Worm (Caenorhabditis elegans) whole organism, midembryonic: ENCODE results near the gene his-71.

ENCODE experiments used
- T22C8.4 ChIP-seq: fragments of 200-800 bp; sonication (Bioruptor generic); IDR thresholded peaks from 2 replicates; pipeline ENCODE4 v1.3.6; 2022; ENCODE audit warnings: missing genetic modification characterization, missing compliant biosample characterization
- cog-1 ChIP-seq: sonication (generic microtip); optimal IDR thresholded peaks from 2 replicates; lab custom pipeline; 2016; ENCODE audit warnings: missing genetic modification characterization, missing compliant biosample characterization
- flt-1 ChIP-seq: fragments of 200-800 bp; sonication (Bioruptor generic); IDR thresholded peaks from 2 replicates; pipeline ENCODE4 v1.3.6; 2022; ENCODE audit warnings: missing genetic modification characterization, missing compliant biosample characterization
- klf-2 ChIP-seq: fragments of 200-800 bp; sonication (Bioruptor generic); conservative IDR thresholded peaks from 2 replicates; pipeline ENCODE4 v1.3.6; 2022; ENCODE audit warnings: missing genetic modification reagents, missing genetic modification characterization, missing compliant biosample characterization
- med-1 ChIP-seq: sonication (generic microtip); optimal IDR thresholded peaks from 2 replicates; lab custom pipeline; 2017; ENCODE audit warnings: missing genetic modification characterization, mild to moderate bottlenecking, missing compliant biosample characterization, antibody characterized with exemption, missing genetic modification reagents; ENCODE audit not compliant: insufficient read depth
- ref-1 ChIP-seq: fragments of 200-800 bp; sonication (Bioruptor generic); conservative IDR thresholded peaks from 2 replicates; pipeline ENCODE4 v1.3.6; 2022; ENCODE audit warnings: missing genetic modification reagents, missing genetic modification characterization, missing compliant biosample characterization
- tab-1 ChIP-seq: fragments of 200-800 bp; sonication (Bioruptor generic); IDR thresholded peaks from 2 replicates; pipeline ENCODE4 v1.3.6; 2022; ENCODE audit warnings: missing genetic modification characterization, missing compliant biosample characterization
- ztf-23 ChIP-seq: fragments of 200-800 bp; sonication (Bioruptor generic); IDR thresholded peaks from 2 replicates; pipeline ENCODE4 v1.3.6; 2022; ENCODE audit warnings: missing genetic modification reagents, missing genetic modification characterization, missing compliant biosample characterization
- ztf-29 ChIP-seq: fragments of 200-800 bp; sonication (Bioruptor generic); IDR thresholded peaks from 2 replicates; pipeline ENCODE4 v1.3.6; 2022; ENCODE audit warnings: missing genetic modification reagents, missing genetic modification characterization, missing compliant biosample characterization

- TF ChIP-seq cog-1 (tag; lab: Kevin White, UChicago) = no peak
- no peak for TF ChIP-seq med-1 (GFP tag; lab: Kevin White, UChicago)
- TF ChIP-seq ref-1 (GFP tag; lab: Robert Waterston, UW) = no peak
- TF ChIP-seq flt-1 = no peak
- no peak for TF ChIP-seq klf-2 (GFP tag; lab: Robert Waterston, UW)
- TF ChIP-seq T22C8.4 (GFP tag; lab: Robert Waterston, UW) = no peak
- no peak for TF ChIP-seq tab-1 (GFP tag; lab: Robert Waterston, UW)
- TF ChIP-seq ztf-29 (GFP tag; lab: Robert Waterston, UW) = no peak
- no peak for TF ChIP-seq ztf-23 (GFP tag; lab: Robert Waterston, UW)
These were observed 49.4 kb downstream of the his-71 start for ce11 chrX:7932453-7932852.
